Worm (Caenorhabditis elegans) whole organism, midembryonic: ENCODE results near the gene F37C4.4.
A peak's percentile ranks its signal among the peaks of the same experiment; 100 is the strongest.

Source experiments
- T22C8.4 ChIP-seq: fragments of 200-800 bp; sonication (Bioruptor generic); IDR thresholded peaks from 2 replicates; pipeline ENCODE4 v1.3.6; 2022; ENCODE audit warnings: missing genetic modification characterization, missing compliant biosample characterization
- cog-1 ChIP-seq: sonication (generic microtip); optimal IDR thresholded peaks from 2 replicates; lab custom pipeline; 2016; ENCODE audit warnings: missing genetic modification characterization, missing compliant biosample characterization
- flt-1 ChIP-seq: fragments of 200-800 bp; sonication (Bioruptor generic); IDR thresholded peaks from 2 replicates; pipeline ENCODE4 v1.3.6; 2022; ENCODE audit warnings: missing genetic modification characterization, missing compliant biosample characterization
- klf-2 ChIP-seq: fragments of 200-800 bp; sonication (Bioruptor generic); conservative IDR thresholded peaks from 2 replicates; pipeline ENCODE4 v1.3.6; 2022; ENCODE audit warnings: missing genetic modification reagents, missing genetic modification characterization, missing compliant biosample characterization
- med-1 ChIP-seq: sonication (generic microtip); optimal IDR thresholded peaks from 2 replicates; lab custom pipeline; 2017; ENCODE audit warnings: missing genetic modification characterization, mild to moderate bottlenecking, missing compliant biosample characterization, antibody characterized with exemption, missing genetic modification reagents; ENCODE audit not compliant: insufficient read depth
- ref-1 ChIP-seq: fragments of 200-800 bp; sonication (Bioruptor generic); conservative IDR thresholded peaks from 2 replicates; pipeline ENCODE4 v1.3.6; 2022; ENCODE audit warnings: missing genetic modification reagents, missing genetic modification characterization, missing compliant biosample characterization
- tab-1 ChIP-seq: fragments of 200-800 bp; sonication (Bioruptor generic); IDR thresholded peaks from 2 replicates; pipeline ENCODE4 v1.3.6; 2022; ENCODE audit warnings: missing genetic modification characterization, missing compliant biosample characterization
- ztf-23 ChIP-seq: fragments of 200-800 bp; sonication (Bioruptor generic); IDR thresholded peaks from 2 replicates; pipeline ENCODE4 v1.3.6; 2022; ENCODE audit warnings: missing genetic modification reagents, missing genetic modification characterization, missing compliant biosample characterization
- ztf-29 ChIP-seq: fragments of 200-800 bp; sonication (Bioruptor generic); IDR thresholded peaks from 2 replicates; pipeline ENCODE4 v1.3.6; 2022; ENCODE audit warnings: missing genetic modification reagents, missing genetic modification characterization, missing compliant biosample characterization

Gene F37C4.4

ce11 chrIV:3867252-3867651 lies at the start of gene F37C4.4:
TSS of gene F37C4.4 (plus strand) at chrIV:3867309.
- TF ChIP-seq ref-1 (GFP tag; lab: Robert Waterston, UW): no peak
- TF ChIP-seq tab-1 (GFP tag; lab: Robert Waterston, UW): no peak
- no peak for TF ChIP-seq T22C8.4 (GFP tag; lab: Robert Waterston, UW)
- TF ChIP-seq med-1: no peak
- no peak for TF ChIP-seq cog-1 (tag; lab: Kevin White, UChicago)
- TF ChIP-seq ztf-29: no peak
- no peak for TF ChIP-seq flt-1
- TF ChIP-seq ztf-23 (GFP tag; lab: Robert Waterston, UW): no peak
- TF ChIP-seq klf-2 (GFP tag; lab: Robert Waterston, UW): no peak

ce11 chrIV:3819278-3819777 lies 47.8 kb upstream of the F37C4.4 start, which contains the start of gene bris-1:
TSS of gene bris-1 (minus strand) at chrIV:3819328.
- TF ChIP-seq med-1: no peak
- no peak for TF ChIP-seq klf-2 (GFP tag; lab: Robert Waterston, UW)
- no peak for TF ChIP-seq tab-1 (GFP tag; lab: Robert Waterston, UW)
- TF ChIP-seq ztf-23 (GFP tag; lab: Robert Waterston, UW): no peak
- TF ChIP-seq flt-1: no peak
- no peak for TF ChIP-seq cog-1 (tag; lab: Kevin White, UChicago)
- no peak for TF ChIP-seq ztf-29
- no peak for TF ChIP-seq ref-1 (GFP tag; lab: Robert Waterston, UW)

ce11 chrIV:3820133-3820532 lies 47.0 kb upstream of the F37C4.4 start:
- TF ChIP-seq ref-1 (GFP tag; lab: Robert Waterston, UW) (no peak), klf-2 (GFP tag; lab: Robert Waterston, UW) (no peak), ztf-29 (no peak), tab-1 (GFP tag; lab: Robert Waterston, UW) (no peak), cog-1 (tag; lab: Kevin White, UChicago) (no peak), flt-1 (no peak), ztf-23 (GFP tag; lab: Robert Waterston, UW) (no peak), med-1 (no peak), T22C8.4 (GFP tag; lab: Robert Waterston, UW) (no peak)

ce11 chrIV:3821554-3821953 lies 45.6 kb upstream of the F37C4.4 start:
- TF ChIP-seq tab-1 (GFP tag; lab: Robert Waterston, UW) (no peak), T22C8.4 (GFP tag; lab: Robert Waterston, UW) (no peak), flt-1 (no peak), ref-1 (GFP tag; lab: Robert Waterston, UW) (no peak), ztf-29 (no peak), klf-2 (GFP tag; lab: Robert Waterston, UW) (no peak), med-1 (no peak), ztf-23 (GFP tag; lab: Robert Waterston, UW) (no peak), cog-1 (tag; lab: Kevin White, UChicago) (no peak)

ce11 chrIV:3824720-3825119 lies 42.4 kb upstream of the F37C4.4 start:
- TF ChIP-seq cog-1 (tag; lab: Kevin White, UChicago) (peak; percentile 48), med-1 (no peak)

- TF ChIP-seq med-1: no peak
- TF ChIP-seq flt-1: no peak
- TF ChIP-seq T22C8.4 (GFP tag; lab: Robert Waterston, UW): no peak
- no peak for TF ChIP-seq ref-1 (GFP tag; lab: Robert Waterston, UW)
- TF ChIP-seq klf-2 (GFP tag; lab: Robert Waterston, UW): no peak
- TF ChIP-seq tab-1 (GFP tag; lab: Robert Waterston, UW): no peak
- TF ChIP-seq ztf-23 (GFP tag; lab: Robert Waterston, UW): no peak
- TF ChIP-seq ztf-29: no peak
- TF ChIP-seq cog-1 (tag; lab: Kevin White, UChicago): no peak
Measured at ce11 chrIV:3825388-3825787, 41.7 kb upstream of the F37C4.4 start.

ce11 chrIV:3826590-3827128 lies 40.5 kb upstream of the F37C4.4 start, which contains the start of gene F28F9.3:
TSS of gene F28F9.3 (plus strand) at chrIV:3826890.
- TF ChIP-seq med-1: no peak

- TF ChIP-seq ztf-29 (no peak), flt-1 (no peak), med-1 (no peak), T22C8.4 (GFP tag; lab: Robert Waterston, UW) (no peak), cog-1 (tag; lab: Kevin White, UChicago) (no peak), ref-1 (GFP tag; lab: Robert Waterston, UW) (no peak), klf-2 (GFP tag; lab: Robert Waterston, UW) (no peak), ztf-23 (GFP tag; lab: Robert Waterston, UW) (no peak), tab-1 (GFP tag; lab: Robert Waterston, UW) (no peak)
Measured at ce11 chrIV:3827724-3828123, 39.4 kb upstream of the F37C4.4 start.

ce11 chrIV:3832040-3832439 lies 35.1 kb upstream of the F37C4.4 start:
- TF ChIP-seq flt-1 (no peak), tab-1 (GFP tag; lab: Robert Waterston, UW) (no peak), ztf-23 (GFP tag; lab: Robert Waterston, UW) (no peak), T22C8.4 (GFP tag; lab: Robert Waterston, UW) (no peak), med-1 (no peak), klf-2 (GFP tag; lab: Robert Waterston, UW) (no peak), ref-1 (GFP tag; lab: Robert Waterston, UW) (no peak), ztf-29 (no peak)

ce11 chrIV:3833778-3834177 lies 33.3 kb upstream of the F37C4.4 start:
- no peak for TF ChIP-seq ztf-29
- no peak for TF ChIP-seq tab-1 (GFP tag; lab: Robert Waterston, UW)
- no peak for TF ChIP-seq med-1
- TF ChIP-seq cog-1 (tag; lab: Kevin White, UChicago): no peak
- TF ChIP-seq T22C8.4 (GFP tag; lab: Robert Waterston, UW): no peak
- TF ChIP-seq ztf-23 (GFP tag; lab: Robert Waterston, UW): no peak
- no peak for TF ChIP-seq klf-2 (GFP tag; lab: Robert Waterston, UW)
- TF ChIP-seq ref-1 (GFP tag; lab: Robert Waterston, UW): no peak
- no peak for TF ChIP-seq flt-1
